Worm (Caenorhabditis elegans) whole organism, young adult: Measurements from ENCODE around the gene F41H10.4.

Experiments used
- F52B5.7 ChIP-seq: sonication (generic microtip); optimal IDR thresholded peaks from 2 replicates; lab custom pipeline; 2016; ENCODE audit warnings: mild to moderate bottlenecking, missing genetic modification characterization, missing compliant biosample characterization
- ama-1 ChIP-seq, 3 experiments: fragments of 150-350 bp in 1 of 3; sonication (generic microtip) in 2 of 3; optimal IDR thresholded peaks; 2 replicates each; lab custom pipeline; 2014 to 2018; ENCODE audit warnings: missing biosample characterization in 2 of 3, missing genetic modification characterization in 2 of 3, missing genetic modification reagents in 2 of 3
- egl-18 ChIP-seq: fragments of 200-800 bp; sonication (Bioruptor generic); IDR thresholded peaks from 2 replicates; pipeline ENCODE4 v1.3.6; 2022; ENCODE audit warnings: missing genetic modification reagents, missing genetic modification characterization, missing compliant biosample characterization
- mxl-1 ChIP-seq: sonication (generic microtip); optimal IDR thresholded peaks from 2 replicates; lab custom pipeline; 2016; ENCODE audit warnings: missing genetic modification characterization, missing compliant biosample characterization
- nfya-2 ChIP-seq: fragments of 200-800 bp; sonication (Bioruptor generic); IDR thresholded peaks from 2 replicates; pipeline ENCODE4 v1.3.6; 2022; ENCODE audit warnings: missing genetic modification reagents, missing genetic modification characterization, missing compliant biosample characterization
- nhr-80 ChIP-seq: sonication (generic microtip); optimal IDR thresholded peaks from 2 replicates; lab custom pipeline; 2016; ENCODE audit warnings: missing genetic modification characterization, missing compliant biosample characterization
- sptf-2 ChIP-seq: fragments of 200-800 bp; sonication (Bioruptor generic); optimal IDR thresholded peaks from 2 replicates; lab custom pipeline; 2018; ENCODE audit warnings: mild to moderate bottlenecking, missing genetic modification characterization, missing compliant biosample characterization
- ztf-3 ChIP-seq: fragments of 200-800 bp; sonication (Bioruptor generic); optimal IDR thresholded peaks from 2 replicates; lab custom pipeline; 2018; ENCODE audit warnings: mild to moderate bottlenecking, missing genetic modification characterization, missing compliant biosample characterization

DNA sequence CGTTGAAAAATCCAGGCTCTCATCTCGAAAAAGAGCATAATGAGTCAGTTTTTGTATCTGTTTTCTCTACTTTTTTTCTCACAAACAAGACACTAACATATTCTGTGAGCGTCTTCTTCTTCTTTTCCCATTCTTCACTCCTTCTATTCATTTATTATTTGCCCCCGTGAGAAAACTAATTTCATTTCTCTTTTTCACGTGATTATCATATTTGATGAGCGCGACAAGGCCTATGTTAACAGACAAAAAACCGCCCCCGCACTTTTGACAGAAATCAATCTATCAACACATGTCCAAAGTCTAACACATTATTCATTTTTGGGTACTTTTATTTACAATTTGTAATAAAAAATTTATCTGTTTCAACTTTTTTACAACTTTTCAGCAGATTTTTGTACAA, 26.7 kb upstream of the F41H10.4 start:
- no peak for TF ChIP-seq sptf-2 (GFP tag; lab: Kevin White, UChicago)
- TF ChIP-seq egl-18, result no peak
- TF ChIP-seq nhr-80, result no peak
- no peak for TF ChIP-seq ama-1 (optimal IDR thresholded peaks at IDR 0.05; lab: Kevin White, UChicago)
- TF ChIP-seq ama-1 (GFP tag; optimal IDR thresholded peaks at IDR 0.05; lab: Kevin White, UChicago), result no peak
- no peak for TF ChIP-seq nfya-2 (GFP tag; lab: Robert Waterston, UW)
- TF ChIP-seq F52B5.7 (tag; lab: Kevin White, UChicago), result no peak
- TF ChIP-seq ztf-3 (GFP tag; lab: Kevin White, UChicago), result no peak
- no peak for TF ChIP-seq mxl-1 (tag; lab: Kevin White, UChicago)
